Worm (Caenorhabditis elegans) whole organism, L1 larva: ENCODE measurements around the gene C18F10.7.

Experiments
- ceh-90 ChIP-seq: sonication (generic microtip); optimal IDR thresholded peaks from 2 replicates; lab custom pipeline; 2016; ENCODE audit warnings: missing genetic modification characterization, missing compliant biosample characterization
- fos-1 ChIP-seq: fragments of 150-350 bp; optimal IDR thresholded peaks from 2 replicates; lab custom pipeline; 2014; ENCODE audit warnings: missing biosample characterization, missing genetic modification characterization
- lin-13 ChIP-seq: fragments of 150-350 bp; optimal IDR thresholded peaks from 2 replicates; lab custom pipeline; 2014; ENCODE audit warnings: missing biosample characterization, missing genetic modification reagents, missing genetic modification characterization
- lsy-2 ChIP-seq, 2 experiments: fragments of 150-350 bp; optimal IDR thresholded peaks; 2 replicates each; lab custom pipeline; 2014; ENCODE audit warnings: missing biosample characterization in 2 of 2, missing genetic modification characterization in 2 of 2
- mdl-1 ChIP-seq, 2 experiments: fragments of 150-350 bp; optimal IDR thresholded peaks; 2 replicates each; lab custom pipeline; 2014 to 2017; ENCODE audit warnings: missing biosample characterization in 2 of 2, missing genetic modification characterization in 2 of 2, inconsistent platforms in 1 of 2
- mef-2 ChIP-seq: fragments of 150-350 bp; optimal IDR thresholded peaks from 2 replicates; lab custom pipeline; 2014; ENCODE audit warnings: missing biosample characterization, missing genetic modification characterization
- nhr-11 ChIP-seq: fragments of 150-350 bp; optimal IDR thresholded peaks from 2 replicates; lab custom pipeline; 2014; ENCODE audit warnings: missing biosample characterization, missing genetic modification characterization
- nhr-237 ChIP-seq: fragments of 150-350 bp; optimal IDR thresholded peaks from 2 replicates; lab custom pipeline; 2014; ENCODE audit warnings: missing biosample characterization, missing genetic modification characterization
- unc-62 ChIP-seq: fragments of 150-350 bp; optimal IDR thresholded peaks from 2 replicates; lab custom pipeline; 2014; ENCODE audit warnings: missing biosample characterization, missing genetic modification reagents, missing genetic modification characterization
- zip-4 ChIP-seq: fragments of 200-800 bp; sonication (Bioruptor generic); optimal IDR thresholded peaks from 2 replicates; lab custom pipeline; 2018; ENCODE audit warnings: mild to moderate bottlenecking, missing genetic modification characterization, moderate library complexity, missing compliant biosample characterization

DNA sequence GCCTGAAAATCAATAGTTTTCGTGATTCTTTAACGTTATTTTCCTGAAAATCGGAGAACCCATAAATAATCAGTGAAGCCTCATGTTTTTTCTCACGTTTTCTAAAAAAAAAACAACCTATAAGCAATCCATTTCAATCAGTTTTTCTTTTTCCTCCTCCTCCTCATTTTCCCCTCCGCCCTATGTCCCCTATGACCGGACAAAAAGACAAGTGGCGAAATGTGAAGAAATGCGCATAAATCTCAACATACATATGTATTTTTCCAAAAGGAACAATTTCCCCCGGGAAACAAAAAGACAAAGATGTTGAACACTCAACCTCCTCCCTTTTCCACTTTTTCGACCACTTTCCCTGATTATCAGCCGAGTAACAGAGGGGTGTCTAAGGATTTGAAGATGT is 37.4 kb upstream of the C18F10.7 start:
- TF ChIP-seq nhr-237: no peak
- TF ChIP-seq zip-4 (GFP tag; lab: Kevin White, UChicago): no peak
- TF ChIP-seq mef-2 (tag; lab: Kevin White, UChicago): no peak
- TF ChIP-seq ceh-90 (tag; lab: Kevin White, UChicago): no peak
- no peak for TF ChIP-seq lsy-2 (tag; optimal IDR thresholded peaks at IDR 0.05; lab: Kevin White, UChicago)
- TF ChIP-seq fos-1: no peak
- no peak for TF ChIP-seq mdl-1 (tag; optimal IDR thresholded peaks at IDR 0.05; lab: Kevin White, UChicago)
- no peak for TF ChIP-seq nhr-11 (tag; lab: Kevin White, UChicago)
- TF ChIP-seq unc-62: no peak
- no peak for TF ChIP-seq lin-13 (GFP tag; lab: Kevin White, UChicago)
